Worm (Caenorhabditis elegans): ENCODE results near the gene Y2H9A.6.
"Not testable (repeated sequence)": the region's sequence is repeated elsewhere in the genome, so short reads cannot be mapped to it uniquely, and the experiment has no call there.

- not testable (repeated sequence) for TF ChIP-seq nfya-1 (tag; optimal IDR thresholded peaks at IDR 0.05; ENCODE audit: borderline replicate concordance, insufficient read depth); ets-4 (GFP tag; optimal IDR thresholded peaks at IDR 0.05); F39B2.1 (GFP tag; IDR thresholded peaks at IDR 0.05); ama-1 (optimal IDR thresholded peaks at IDR 0.05); ama-1 (GFP tag; optimal IDR thresholded peaks at IDR 0.05)
Measured at ce11 chrV:13440290-13440689, 3.3 kb upstream of the Y2H9A.6 start.

All from whole organism, young adult.